Fruit fly (Drosophila melanogaster) whole organism: ENCODE measurements around the gene Eig71Eh.

Experiments used
- psq ChIP-seq: fragments of >200 bp; optimal IDR thresholded peaks from 2 replicates; lab custom pipeline; 2017
- usp ChIP-seq: fragments of >200 bp; optimal IDR thresholded peaks from 2 replicates; lab custom pipeline; 2017; ENCODE audit warnings: missing biosample characterization, missing genetic modification characterization, mixed read lengths

DNA sequence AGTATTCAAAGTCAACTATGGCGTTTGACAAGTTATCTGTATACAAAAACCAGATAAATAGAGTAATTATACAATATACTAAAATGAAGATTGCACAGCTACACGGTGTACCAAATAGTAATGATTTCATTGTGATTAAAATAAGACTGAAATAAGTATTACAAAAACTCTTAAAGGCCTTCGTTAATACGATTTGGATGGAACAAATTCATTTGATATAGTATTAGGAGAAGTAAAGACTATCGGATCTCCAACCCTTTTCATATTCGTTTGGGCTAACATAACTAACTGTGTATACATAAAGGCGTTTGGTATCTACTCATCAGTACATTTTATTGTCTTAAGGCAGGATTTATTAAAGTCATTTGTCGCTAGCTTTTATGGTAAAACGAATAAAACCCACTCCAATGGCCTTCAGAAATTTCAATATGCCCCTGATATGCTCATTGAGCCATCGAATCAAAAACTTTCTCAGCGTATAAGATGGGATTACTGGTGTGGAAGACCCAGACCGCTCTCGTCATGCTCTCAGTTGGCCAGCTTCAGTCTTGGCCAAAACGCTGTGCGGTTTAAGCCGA, 24.2 kb upstream of the Eig71Eh start, which contains the start of the genes CG7579 and Pgant8:
- no peak for TF ChIP-seq psq (lab: Kevin White, UChicago)
- TF ChIP-seq usp: no peak
